Worm (Caenorhabditis elegans) whole organism, mixed stage, embryonic: Measurements from ENCODE around the gene Y116A8C.44.

ENCODE experiments used
- M03D4.4 ChIP-seq: sonication (generic microtip); optimal IDR thresholded peaks from 2 replicates; lab custom pipeline; 2017; ENCODE audit warnings: mild to moderate bottlenecking, missing genetic modification characterization, missing compliant biosample characterization
- blmp-1 ChIP-seq: fragments of 150-350 bp; optimal IDR thresholded peaks from 2 replicates; lab custom pipeline; 2014; ENCODE audit warnings: missing biosample characterization, missing genetic modification characterization
- ces-1 ChIP-seq: fragments of 150-350 bp; optimal IDR thresholded peaks from 2 replicates; lab custom pipeline; 2014; ENCODE audit warnings: missing biosample characterization, missing genetic modification reagents, missing genetic modification characterization
- drap-1 ChIP-seq: fragments of 200-800 bp; sonication (Bioruptor generic); optimal IDR thresholded peaks from 3 replicates; lab custom pipeline; 2018; ENCODE audit warnings: mild to moderate bottlenecking, missing genetic modification characterization, missing compliant biosample characterization
- elt-3 ChIP-seq: fragments of 150-350 bp; optimal IDR thresholded peaks from 2 replicates; lab custom pipeline; 2014; ENCODE audit warnings: missing biosample characterization, missing genetic modification characterization
- hlh-1 ChIP-seq: fragments of 150-350 bp; optimal IDR thresholded peaks from 2 replicates; lab custom pipeline; 2014; ENCODE audit warnings: missing biosample characterization, missing genetic modification reagents, missing genetic modification characterization
- lin-13 ChIP-seq: fragments of 150-350 bp; optimal IDR thresholded peaks from 2 replicates; lab custom pipeline; 2014; ENCODE audit warnings: missing biosample characterization, missing genetic modification characterization
- lsy-2 ChIP-seq: fragments of 150-350 bp; optimal IDR thresholded peaks from 2 replicates; lab custom pipeline; 2014; ENCODE audit warnings: missing biosample characterization, missing genetic modification characterization
- mls-2 ChIP-seq: sonication (generic microtip); optimal IDR thresholded peaks from 2 replicates; lab custom pipeline; 2016; ENCODE audit warnings: mild to moderate bottlenecking, missing genetic modification characterization, moderate library complexity, missing compliant biosample characterization
- nhr-237 ChIP-seq: fragments of 150-350 bp; optimal IDR thresholded peaks from 2 replicates; lab custom pipeline; 2014; ENCODE audit warnings: missing biosample characterization, missing genetic modification characterization
- nhr-28 ChIP-seq: fragments of 150-350 bp; optimal IDR thresholded peaks from 2 replicates; lab custom pipeline; 2014; ENCODE audit warnings: missing biosample characterization, missing genetic modification characterization
- tbx-8 ChIP-seq: fragments of 200-800 bp; sonication (Bioruptor generic); optimal IDR thresholded peaks from 2 replicates; lab custom pipeline; 2018; ENCODE audit warnings: mild to moderate bottlenecking, missing genetic modification characterization, moderate library complexity, missing compliant biosample characterization
- unc-39 ChIP-seq: fragments of 150-350 bp; optimal IDR thresholded peaks from 2 replicates; lab custom pipeline; 2014; ENCODE audit warnings: missing biosample characterization, missing genetic modification characterization
- ztf-11 ChIP-seq: fragments of 150-350 bp; optimal IDR thresholded peaks from 2 replicates; lab custom pipeline; 2014; ENCODE audit warnings: missing biosample characterization, missing genetic modification characterization

DNA sequence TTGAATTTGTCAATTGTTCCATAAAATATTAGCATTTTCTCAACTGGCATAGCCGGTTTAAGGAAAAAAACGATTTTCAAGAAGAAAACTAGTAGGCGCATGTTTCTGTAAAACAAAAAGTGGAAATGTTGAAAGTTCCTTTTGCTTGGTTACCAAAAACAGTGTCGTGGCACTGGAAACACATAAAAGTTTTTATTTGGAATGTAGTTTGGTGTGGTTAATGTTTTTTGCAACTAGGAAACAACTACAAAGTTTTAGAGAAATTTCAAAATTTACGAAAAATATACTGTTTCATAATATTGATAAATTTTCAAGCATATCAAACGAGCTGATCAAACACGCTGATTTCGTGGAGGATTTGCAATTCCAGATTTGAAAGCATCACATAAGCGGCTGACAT lies 12.2 kb downstream of the Y116A8C.44 start, which contains the start of gene clec-195:
- TF ChIP-seq tbx-8 (GFP tag; lab: Kevin White, UChicago) (no peak), mls-2 (no peak), elt-3 (no peak), nhr-237 (tag; lab: Kevin White, UChicago) (no peak), drap-1 (GFP tag; lab: Kevin White, UChicago) (no peak), ztf-11 (no peak), blmp-1 (tag; lab: Kevin White, UChicago) (no peak), lsy-2 (no peak), unc-39 (tag; lab: Kevin White, UChicago) (no peak), M03D4.4 (no peak), lin-13 (tag; lab: Kevin White, UChicago) (no peak), ces-1 (GFP tag; lab: Kevin White, UChicago) (no peak), hlh-1 (no peak), nhr-28 (tag; lab: Kevin White, UChicago) (no peak)
